Worm (Caenorhabditis elegans) whole organism, early embryonic: ENCODE data around the gene F08F8.7.

Experiments used
- B0310.2 ChIP-seq: sonication (generic microtip); optimal IDR thresholded peaks from 2 replicates; lab custom pipeline; 2016; ENCODE audit warnings: mild to moderate bottlenecking, missing genetic modification characterization, missing compliant biosample characterization
- F13C5.2 ChIP-seq: sonication (generic microtip); optimal IDR thresholded peaks from 2 replicates; lab custom pipeline; 2017; ENCODE audit warnings: mild to moderate bottlenecking, missing genetic modification characterization, inconsistent platforms, missing compliant biosample characterization
- aly-1 ChIP-seq: sonication (generic microtip); optimal IDR thresholded peaks from 2 replicates; lab custom pipeline; 2016; ENCODE audit warnings: missing genetic modification characterization, missing compliant biosample characterization
- ama-1 ChIP-seq: fragments of 150-350 bp; optimal IDR thresholded peaks from 2 replicates; lab custom pipeline; 2014
- ceh-13 ChIP-seq: fragments of 200-800 bp; sonication (Bioruptor generic); optimal IDR thresholded peaks from 2 replicates; lab custom pipeline; 2018; ENCODE audit warnings: mild to moderate bottlenecking, missing genetic modification characterization, missing compliant biosample characterization
- ceh-36 ChIP-seq: sonication (generic microtip); optimal IDR thresholded peaks from 2 replicates; lab custom pipeline; 2016; ENCODE audit warnings: missing genetic modification characterization, inconsistent platforms, missing compliant biosample characterization
- ets-7 ChIP-seq: sonication (generic microtip); optimal IDR thresholded peaks from 2 replicates; lab custom pipeline; 2016; ENCODE audit warnings: missing genotype, missing genetic modification characterization, missing compliant biosample characterization
- flt-1 ChIP-seq: fragments of 200-800 bp; sonication (Bioruptor generic); IDR thresholded peaks from 2 replicates; pipeline ENCODE4 v1.3.6; 2022; ENCODE audit warnings: missing genetic modification characterization, missing compliant biosample characterization
- hmbx-1 ChIP-seq: sonication (generic microtip); optimal IDR thresholded peaks from 2 replicates; lab custom pipeline; 2016; ENCODE audit warnings: mild to moderate bottlenecking, missing genetic modification characterization, missing compliant biosample characterization
- hmg-4 ChIP-seq: fragments of 200-800 bp; sonication (Bioruptor generic); optimal IDR thresholded peaks from 2 replicates; lab custom pipeline; 2018; ENCODE audit warnings: mild to moderate bottlenecking, missing genetic modification characterization, missing compliant biosample characterization
- hnd-1 ChIP-seq: sonication (generic microtip); optimal IDR thresholded peaks from 2 replicates; lab custom pipeline; 2016; ENCODE audit warnings: missing genetic modification characterization, missing compliant biosample characterization
- pes-1 ChIP-seq: fragments of 200-800 bp; sonication (Bioruptor generic); IDR thresholded peaks from 2 replicates; pipeline ENCODE4 v1.3.6; 2022; ENCODE audit warnings: missing genetic modification reagents, missing genetic modification characterization, missing compliant biosample characterization
- scrt-1 ChIP-seq: fragments of 200-800 bp; sonication (Bioruptor generic); IDR thresholded peaks from 2 replicates; pipeline ENCODE4 v1.3.6; 2022; ENCODE audit warnings: missing genetic modification characterization, missing compliant biosample characterization
- sea-1 ChIP-seq: fragments of 200-800 bp; sonication (Bioruptor generic); conservative IDR thresholded peaks from 2 replicates; pipeline ENCODE4 v1.3.6; 2022; ENCODE audit warnings: missing genetic modification characterization, missing compliant biosample characterization
- tbx-11 ChIP-seq: fragments of 200-800 bp; sonication (Bioruptor generic); IDR thresholded peaks from 2 replicates; pipeline ENCODE4 v1.3.6; 2022; ENCODE audit warnings: missing genetic modification characterization, missing compliant biosample characterization
- tbx-37 ChIP-seq: fragments of 200-800 bp; sonication (Bioruptor generic); conservative IDR thresholded peaks from 2 replicates; pipeline ENCODE4 v1.3.6; 2022; ENCODE audit warnings: missing genetic modification reagents, missing genetic modification characterization, missing compliant biosample characterization
- tra-4 ChIP-seq: sonication (generic microtip); optimal IDR thresholded peaks from 2 replicates; lab custom pipeline; 2017; ENCODE audit warnings: missing genetic modification characterization, missing compliant biosample characterization

F08F8.7 gene

DNA sequence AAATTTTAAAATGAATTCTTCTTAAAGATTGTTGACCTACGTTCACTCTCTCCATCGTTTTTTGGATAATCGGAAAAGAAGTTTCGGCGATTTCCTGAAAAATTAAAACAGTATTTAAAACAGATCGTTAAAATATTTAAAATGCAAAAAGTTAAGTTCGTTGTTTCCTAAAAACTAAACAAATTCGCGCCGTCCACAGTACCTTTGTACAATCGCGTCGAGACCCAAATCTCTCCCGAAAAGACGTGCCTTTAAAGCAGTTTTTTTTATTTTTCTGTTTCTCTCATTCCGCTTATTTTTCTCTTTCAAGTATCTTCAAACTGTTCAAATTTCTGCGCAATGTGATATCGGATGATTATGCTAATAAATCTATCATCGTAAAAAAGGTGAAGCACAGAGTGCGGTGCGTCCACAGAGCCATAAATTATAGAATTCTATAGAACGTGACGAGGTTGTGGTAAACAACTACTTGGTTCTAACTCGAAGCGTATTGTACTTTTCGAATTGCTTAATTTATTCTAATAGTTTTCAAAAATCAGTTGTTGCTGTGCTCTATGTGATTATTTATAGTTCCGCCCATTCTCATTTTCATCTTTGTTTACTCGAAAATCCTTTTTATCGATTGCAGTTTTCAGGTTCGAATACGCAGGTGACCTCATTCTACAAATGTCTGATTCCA lies 36.1 kb downstream of the F08F8.7 start, which contains the start of the genes F56C9.6 and F56C9.3:
Gene F56C9.6 (minus strand): TSS at position 112 of the 679 bp plus-strand sequence.
Gene F56C9.3 (plus strand): TSS at position 629 of the 679 bp plus-strand sequence.
- no peak for TF ChIP-seq scrt-1 (GFP tag; lab: Robert Waterston, UW)
- no peak for TF ChIP-seq aly-1 (tag; lab: Kevin White, UChicago)
- TF ChIP-seq ets-7 (tag; lab: Kevin White, UChicago) = no peak
- no peak for TF ChIP-seq pes-1 (GFP tag; lab: Robert Waterston, UW)
- no peak for TF ChIP-seq ceh-36 (tag; lab: Kevin White, UChicago)
- no peak for TF ChIP-seq sea-1 (GFP tag; lab: Robert Waterston, UW)
- TF ChIP-seq ceh-13 (GFP tag; lab: Kevin White, UChicago) = no peak

DNA sequence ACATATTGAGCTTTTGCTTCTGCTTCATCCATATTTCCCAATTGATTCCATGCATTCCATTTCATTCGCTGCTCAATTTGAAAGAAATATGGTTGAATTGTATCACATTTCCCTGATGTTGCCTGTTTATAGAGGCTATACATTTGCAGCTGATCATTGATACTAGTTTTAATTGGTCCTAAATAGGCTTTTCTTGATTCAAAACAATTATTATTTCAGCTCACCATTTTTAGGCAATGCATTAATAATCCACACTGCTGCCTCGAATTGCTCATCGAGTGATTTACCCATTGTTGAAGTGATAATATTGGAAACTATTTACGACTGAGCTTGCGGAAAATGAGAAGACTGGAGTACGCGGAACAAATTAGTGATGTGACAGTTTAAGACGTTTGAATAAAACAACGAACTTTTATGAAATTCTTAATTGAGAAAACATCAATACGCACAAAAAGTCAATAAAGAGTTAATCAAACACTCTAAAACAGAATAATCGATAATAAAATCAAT lies 38.3 kb downstream of the F08F8.7 start, which contains the start of gene acbp-4:
Gene acbp-4 (minus strand): TSS at position 510 of the 510 bp plus-strand sequence.
- TF ChIP-seq hmbx-1 (no peak), tra-4 (tag; lab: Kevin White, UChicago) (no peak), hnd-1 (tag; lab: Kevin White, UChicago) (no peak), scrt-1 (GFP tag; lab: Robert Waterston, UW) (no peak), flt-1 (no peak), B0310.2 (tag; lab: Kevin White, UChicago) (no peak), hmg-4 (GFP tag; lab: Kevin White, UChicago) (no peak), ceh-13 (GFP tag; lab: Kevin White, UChicago) (no peak), ama-1 (lab: Kevin White, UChicago) (no peak), F13C5.2 (tag; lab: Kevin White, UChicago) (no peak), tbx-11 (no peak)

DNA sequence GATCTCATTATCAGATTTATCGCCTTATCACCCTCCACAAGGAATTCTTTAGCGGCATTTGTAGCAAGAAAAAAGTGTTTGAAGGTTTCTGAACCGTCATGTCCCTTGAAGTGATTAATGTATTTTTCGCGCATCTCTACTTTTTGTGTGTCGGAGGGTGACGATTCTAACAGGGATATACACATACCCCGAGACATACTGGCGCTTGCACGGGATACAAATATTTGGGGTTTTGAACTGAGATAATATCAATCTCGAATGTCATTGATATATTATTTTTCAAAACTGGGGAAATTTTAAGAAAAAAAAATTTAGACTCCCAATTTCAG lies 41.3 kb downstream of the F08F8.7 start:
- no peak for TF ChIP-seq ceh-36 (tag; lab: Kevin White, UChicago)
- no peak for TF ChIP-seq F13C5.2 (tag; lab: Kevin White, UChicago)

DNA sequence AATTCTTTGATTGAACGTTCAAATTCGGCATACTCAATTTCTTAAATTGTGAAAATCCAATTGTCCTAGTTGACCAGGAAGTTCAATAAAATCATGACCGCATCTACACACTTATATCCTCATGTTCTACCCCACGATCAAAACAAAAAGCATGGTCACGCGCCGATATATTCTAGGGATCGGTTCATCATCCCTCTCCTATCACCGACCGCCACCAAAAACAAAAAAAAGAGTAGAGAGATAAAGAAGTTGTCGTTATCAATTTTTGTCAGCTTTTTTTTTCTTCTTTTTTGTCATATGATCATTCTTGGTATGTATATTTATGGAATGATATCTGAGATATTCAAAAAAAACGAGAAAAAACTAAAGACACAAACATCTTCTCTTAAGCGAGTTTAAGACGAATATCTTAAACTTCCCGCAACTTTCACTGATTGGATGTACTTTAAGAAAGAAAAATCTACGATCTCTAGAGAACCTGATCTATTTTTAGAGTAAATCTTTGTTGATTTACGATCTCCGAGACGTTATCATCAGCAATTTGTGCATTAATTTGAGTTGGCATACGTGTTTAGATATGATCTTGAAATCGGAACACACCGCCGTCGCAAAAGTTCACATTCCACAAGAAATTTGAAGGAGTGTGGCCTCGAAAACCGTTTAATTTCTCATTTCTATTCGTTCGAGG lies 41.8 kb downstream of the F08F8.7 start:
- TF ChIP-seq ama-1 (lab: Kevin White, UChicago) (no peak), F13C5.2 (tag; lab: Kevin White, UChicago) (no peak), pes-1 (GFP tag; lab: Robert Waterston, UW) (no peak), hmbx-1 (no peak), hmg-4 (GFP tag; lab: Kevin White, UChicago) (no peak), ceh-13 (GFP tag; lab: Kevin White, UChicago) (no peak), tbx-11 (no peak)

DNA sequence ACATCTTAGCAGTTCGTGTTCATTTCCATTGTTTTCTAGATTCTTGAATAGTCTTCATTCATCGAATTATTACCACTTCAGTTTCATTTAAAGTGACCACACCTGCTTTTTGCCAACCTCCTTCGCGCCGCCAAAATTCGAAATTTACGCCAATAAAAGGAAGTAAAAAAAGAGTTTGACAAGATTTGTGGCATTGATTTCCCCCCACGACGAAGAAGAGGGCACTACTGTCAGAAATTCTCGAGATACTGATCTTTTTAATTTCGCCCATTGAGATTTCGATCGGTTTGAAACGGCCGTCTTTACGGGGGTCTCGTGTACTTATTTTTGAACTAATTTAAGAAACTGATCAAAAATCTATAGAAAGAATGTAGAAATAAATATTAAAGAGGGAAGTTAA lies 45.3 kb downstream of the F08F8.7 start:
- TF ChIP-seq F13C5.2 (tag; lab: Kevin White, UChicago) = no peak
- no peak for TF ChIP-seq scrt-1 (GFP tag; lab: Robert Waterston, UW)
- TF ChIP-seq hmg-4 (GFP tag; lab: Kevin White, UChicago) = no peak
- no peak for TF ChIP-seq hmbx-1
- no peak for TF ChIP-seq tbx-37
- no peak for TF ChIP-seq ama-1 (lab: Kevin White, UChicago)
- TF ChIP-seq tra-4 (tag; lab: Kevin White, UChicago) = no peak
- TF ChIP-seq sea-1 (GFP tag; lab: Robert Waterston, UW) = no peak
- no peak for TF ChIP-seq aly-1 (tag; lab: Kevin White, UChicago)

DNA sequence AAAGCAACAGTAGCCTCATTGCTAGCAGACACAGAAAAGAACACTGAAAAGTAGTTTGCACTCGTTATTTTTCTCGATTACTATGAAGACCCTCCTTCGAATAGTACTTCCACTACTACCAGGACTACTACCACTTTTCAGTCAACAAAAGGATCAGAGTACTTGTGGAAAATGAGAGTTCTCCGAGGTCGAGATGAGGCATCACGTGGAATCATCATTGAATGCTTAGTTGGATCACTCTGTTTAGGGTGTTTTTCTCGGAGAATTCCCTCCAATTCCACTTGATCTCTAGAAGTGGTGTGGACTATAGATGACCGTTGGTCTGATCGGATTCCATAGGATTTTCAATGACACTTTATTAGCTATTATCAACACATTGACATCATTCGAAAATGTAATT lies 46.2 kb downstream of the F08F8.7 start:
- TF ChIP-seq scrt-1 (GFP tag; lab: Robert Waterston, UW) (no peak), ceh-36 (tag; lab: Kevin White, UChicago) (no peak)

DNA sequence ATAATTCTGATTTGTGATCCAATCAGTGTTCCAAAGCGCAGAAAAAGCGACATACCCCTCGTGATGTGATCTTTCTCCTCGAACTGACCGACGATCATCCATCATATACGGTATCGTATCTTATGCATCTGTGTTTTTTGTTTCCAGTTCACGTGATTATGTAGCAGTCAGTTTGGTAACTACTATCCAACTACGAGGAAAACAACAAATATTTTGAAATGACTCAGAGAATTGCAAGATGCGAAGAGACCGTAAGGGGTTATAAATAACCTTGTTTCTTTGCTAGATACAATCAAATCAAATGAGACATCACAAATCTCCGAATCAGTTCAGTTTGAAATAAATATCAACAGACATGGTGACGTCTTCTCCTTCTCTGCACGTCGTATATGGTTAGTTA lies 46.8 kb downstream of the F08F8.7 start:
- TF ChIP-seq hnd-1 (tag; lab: Kevin White, UChicago) = no peak
- TF ChIP-seq ceh-13 (GFP tag; lab: Kevin White, UChicago) = no peak
- TF ChIP-seq ama-1 (lab: Kevin White, UChicago) = no peak
- no peak for TF ChIP-seq hmbx-1

DNA sequence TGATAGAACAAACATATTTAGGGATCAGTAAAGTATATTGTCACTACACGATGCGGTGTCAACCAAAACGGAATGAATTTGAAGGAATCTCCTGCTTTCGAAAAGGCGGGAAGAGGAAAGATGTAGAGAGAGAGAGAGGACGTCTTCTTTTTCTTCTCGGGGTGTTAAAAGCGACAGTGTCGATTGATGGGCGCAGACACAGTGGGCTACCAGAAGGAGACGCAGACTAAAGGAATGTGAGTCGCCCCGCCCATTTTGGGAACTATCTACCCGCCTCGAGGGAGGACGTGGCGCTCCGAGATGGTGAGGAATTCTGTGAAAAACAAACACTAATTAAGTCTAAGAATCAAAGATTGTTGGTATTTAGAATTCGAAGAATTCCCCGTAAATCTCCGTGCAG lies 47.5 kb downstream of the F08F8.7 start, which contains the start of the genes B0361.14 and B0361.9:
Gene B0361.14 (minus strand): TSS at position 66 of the 400 bp plus-strand sequence.
Gene B0361.9 (minus strand): TSS at position 166 of the 400 bp plus-strand sequence.
- TF ChIP-seq ets-7 (tag; lab: Kevin White, UChicago) = no peak
- no peak for TF ChIP-seq ceh-13 (GFP tag; lab: Kevin White, UChicago)
- no peak for TF ChIP-seq F13C5.2 (tag; lab: Kevin White, UChicago)
- TF ChIP-seq aly-1 (tag; lab: Kevin White, UChicago) = no peak
- no peak for TF ChIP-seq hmbx-1
- no peak for TF ChIP-seq sea-1 (GFP tag; lab: Robert Waterston, UW)
- TF ChIP-seq hnd-1 (tag; lab: Kevin White, UChicago) = no peak
- no peak for TF ChIP-seq tbx-37
- no peak for TF ChIP-seq hmg-4 (GFP tag; lab: Kevin White, UChicago)
